Worm (Caenorhabditis elegans): ENCODE data around the gene C42C1.12.

The C42C1.12 gene

ce11 chrIV:12282157-12282789 lies at the start of gene C42C1.12, which contains the start of gene C42C1.19:
Gene C42C1.12, minus strand, starts transcription at chrIV:12282207.
Gene C42C1.19, plus strand, starts transcription at chrIV:12282739.
- TF ChIP-seq dve-1 (tag; optimal IDR thresholded peaks at IDR 0.05; ENCODE audit: insufficient read depth): peak; percentile 7
- TF ChIP-seq mes-2 (tag; optimal IDR thresholded peaks at IDR 0.05; ENCODE audit: poor library complexity, severe bottlenecking): peak; percentile 45
- no peak for TF ChIP-seq zag-1 (tag; optimal IDR thresholded peaks at IDR 0.05)
- no peak for TF ChIP-seq nhr-6 (tag; optimal IDR thresholded peaks at IDR 0.05)
- peak in 1 of 2 experiments; percentile 73 for TF ChIP-seq lsy-2 (tag; optimal IDR thresholded peaks at IDR 0.05)
- peak; percentile 73 for TF ChIP-seq ztf-7 (tag; optimal IDR thresholded peaks at IDR 0.05)
- TF ChIP-seq dpl-1 (GFP tag; optimal IDR thresholded peaks at IDR 0.05): peak; percentile 53

ce11 chrIV:12330840-12331359 lies 48.9 kb upstream of the C42C1.12 start, which contains the start of gene ufd-1:
Gene ufd-1, minus strand, starts transcription at chrIV:12330890.
- TF ChIP-seq Y5F2A.4 (GFP tag; optimal IDR thresholded peaks at IDR 0.05) (no peak), rbr-2 (tag; optimal IDR thresholded peaks at IDR 0.05) (no peak), aha-1 (tag) (no peak), dpl-1 (GFP tag; optimal IDR thresholded peaks at IDR 0.05) (peak; percentile 13), ceh-32 (tag; optimal IDR thresholded peaks at IDR 0.05; ENCODE audit: poor library complexity) (no peak), egl-27 (tag; optimal IDR thresholded peaks at IDR 0.05) (no peak), mes-2 (tag; optimal IDR thresholded peaks at IDR 0.05; ENCODE audit: poor library complexity, severe bottlenecking) (peak; percentile 37), F44E2.7 (GFP tag; IDR thresholded peaks at IDR 0.05) (no peak), lin-1 (GFP tag; IDR thresholded peaks at IDR 0.05) (no peak), hlh-30 (tag; optimal IDR thresholded peaks at IDR 0.05; ENCODE audit: insufficient read depth) (no peak), egl-43 (GFP tag; IDR thresholded peaks at IDR 0.05) (no peak), ceh-44 (GFP tag; IDR thresholded peaks at IDR 0.05) (no peak), F37D6.2 (tag; optimal IDR thresholded peaks at IDR 0.05) (no peak), R02D3.7 (tag; optimal IDR thresholded peaks at IDR 0.05) (no peak), ceh-62 (tag; optimal IDR thresholded peaks at IDR 0.05) (no peak), lin-13 (GFP tag; optimal IDR thresholded peaks at IDR 0.05) (no peak), ztf-11 (tag; optimal IDR thresholded peaks at IDR 0.05) (no peak), attf-4 (tag; optimal IDR thresholded peaks at IDR 0.05) (no peak), ceh-28 (tag; optimal IDR thresholded peaks at IDR 0.05) (no peak), dmd-6 (GFP tag; IDR thresholded peaks at IDR 0.05) (no peak), nhr-237 (tag; optimal IDR thresholded peaks at IDR 0.05) (no peak), sdz-12 (GFP tag; optimal IDR thresholded peaks at IDR 0.05) (no peak), php-3 (GFP tag; IDR thresholded peaks at IDR 0.05) (no peak), nhr-42 (GFP tag; IDR thresholded peaks at IDR 0.05) (no peak), pha-4 (GFP tag; IDR thresholded peaks at IDR 0.05) (no peak), pha-4 (tag; optimal IDR thresholded peaks at IDR 0.05) (no peak), fos-1 (tag; optimal IDR thresholded peaks at IDR 0.05) (no peak), ama-1 (optimal IDR thresholded peaks at IDR 0.05) (peak; percentile 29), vab-7 (GFP tag; IDR thresholded peaks at IDR 0.05) (no peak), Y105C5A.15 (GFP tag; IDR thresholded peaks at IDR 0.05) (no peak), nhr-11 (tag; optimal IDR thresholded peaks at IDR 0.05) (no peak), set-16 (GFP tag; IDR thresholded peaks at IDR 0.05) (no peak), nhr-10 (tag; optimal IDR thresholded peaks at IDR 0.05) (no peak), jun-1 (tag; optimal IDR thresholded peaks at IDR 0.05) (no peak), lsy-2 (tag; optimal IDR thresholded peaks at IDR 0.05) (no peak), nhr-28 (tag; optimal IDR thresholded peaks at IDR 0.05) (peak; percentile 58), lin-38 (GFP tag; IDR thresholded peaks at IDR 0.05) (peak; percentile 42), mep-1 (tag; optimal IDR thresholded peaks at IDR 0.05) (peak; percentile 51), daf-19 (GFP tag; conservative IDR thresholded peaks at IDR 0.05) (no peak), zip-2 (tag; optimal IDR thresholded peaks at IDR 0.05) (no peak), unc-39 (tag; optimal IDR thresholded peaks at IDR 0.05) (no peak), T20F7.1 (GFP tag; optimal IDR thresholded peaks at IDR 0.05) (no peak), ces-1 (GFP tag; optimal IDR thresholded peaks at IDR 0.05) (no peak), nhr-76 (tag; optimal IDR thresholded peaks at IDR 0.05) (no peak), ceh-20 (GFP tag; IDR thresholded peaks at IDR 0.05) (no peak)
